Worm (Caenorhabditis elegans): ENCODE data around the gene Y49F6C.8.

ce11 chrII:3375302-3375701 lies 5.4 kb upstream of the Y49F6C.8 start:
- no peak for TF ChIP-seq tra-4 (tag; optimal IDR thresholded peaks at IDR 0.05)
- TF ChIP-seq ets-7 (tag; optimal IDR thresholded peaks at IDR 0.05) = no peak
- no peak for TF ChIP-seq ceh-13 (GFP tag; optimal IDR thresholded peaks at IDR 0.05)
- TF ChIP-seq B0310.2 (tag; optimal IDR thresholded peaks at IDR 0.05) = no peak
- no peak for TF ChIP-seq pes-1 (GFP tag; IDR thresholded peaks at IDR 0.05)
- no peak for TF ChIP-seq ama-1 (optimal IDR thresholded peaks at IDR 0.05)
- no peak for TF ChIP-seq hmbx-1 (tag; optimal IDR thresholded peaks at IDR 0.05)
- no peak for TF ChIP-seq hmg-4 (GFP tag; optimal IDR thresholded peaks at IDR 0.05)
- no peak for TF ChIP-seq hnd-1 (tag; optimal IDR thresholded peaks at IDR 0.05)
